Worm (Caenorhabditis elegans) whole organism, L4/young adult: Measurements from ENCODE around the gene dpy-28.

ENCODE experiments used
- W03F9.2 ChIP-seq: fragments of 150-350 bp; optimal IDR thresholded peaks from 2 replicates; lab custom pipeline; 2014; ENCODE audit warnings: missing biosample characterization, missing genetic modification characterization
- him-1 ChIP-seq: sonication (generic microtip); optimal IDR thresholded peaks from 2 replicates; lab custom pipeline; 2016; ENCODE audit warnings: missing genotype, missing genetic modification reagents, missing genetic modification characterization, missing compliant biosample characterization

DNA sequence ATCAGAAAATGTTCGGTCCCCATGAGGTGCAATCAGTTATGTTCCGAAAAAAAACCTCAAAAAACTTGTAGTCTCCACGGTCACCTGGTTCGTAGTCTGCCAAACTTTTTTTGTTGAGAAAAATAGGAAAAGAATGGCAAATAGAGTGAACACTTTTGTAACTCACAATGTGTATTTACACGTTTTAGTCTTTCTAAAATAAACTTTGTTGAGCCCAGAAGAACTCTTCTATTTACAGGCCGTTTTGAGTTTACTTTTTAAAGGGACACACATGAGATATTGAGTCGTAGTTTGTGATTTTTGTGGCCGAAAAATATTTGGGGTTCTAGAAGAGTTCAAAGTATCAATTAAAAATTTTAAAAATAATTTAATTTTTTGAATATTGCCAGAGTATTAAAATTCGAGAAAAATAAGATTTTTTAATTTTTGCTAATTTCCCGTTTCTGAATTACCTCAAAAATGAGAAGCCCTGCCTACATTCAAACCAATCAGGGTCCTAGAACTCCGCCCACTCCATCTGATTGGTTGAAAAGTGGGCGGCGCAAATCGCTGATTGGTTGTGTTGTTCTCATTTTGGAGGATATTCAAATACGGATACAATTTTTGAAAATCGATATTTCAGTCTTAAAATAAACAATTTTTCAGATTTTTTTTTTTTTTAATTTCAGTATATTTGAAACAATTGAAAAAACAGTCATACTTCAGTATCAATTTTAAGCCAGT lies 28.3 kb upstream of the dpy-28 start:
- TF ChIP-seq W03F9.2 (tag; lab: Kevin White, UChicago), result no peak
- TF ChIP-seq him-1, result no peak
